Fruit fly (Drosophila melanogaster) whole organism, pupa: ENCODE data around the gene CG43102.

Experiments used
- CG10348 ChIP-seq: fragments of 200-800 bp; sonication (Bioruptor generic); IDR thresholded peaks from 2 replicates; pipeline ENCODE4 v1.3.6; 2022; ENCODE audit warnings: missing biosample characterization, missing genetic modification characterization
- CG13204 ChIP-seq: fragments of 200-800 bp; sonication (Bioruptor generic); optimal IDR thresholded peaks from 2 replicates; lab custom pipeline; 2018; ENCODE audit warnings: missing biosample characterization, mild to moderate bottlenecking, missing genetic modification characterization, moderate library complexity
- CG15710 ChIP-seq: fragments of 200-800 bp; sonication (Bioruptor generic); optimal IDR thresholded peaks from 2 replicates; lab custom pipeline; 2018; ENCODE audit warnings: missing biosample characterization, mild to moderate bottlenecking, missing genetic modification characterization, moderate library complexity
- CG32121 ChIP-seq: fragments of 200-800 bp; sonication (Bioruptor generic); IDR thresholded peaks from 2 replicates; pipeline ENCODE4 v1.3.6; 2022; ENCODE audit warnings: missing biosample characterization, missing genetic modification characterization
- CG34367 ChIP-seq: fragments of 200-800 bp; sonication (Bioruptor generic); optimal IDR thresholded peaks from 2 replicates; lab custom pipeline; 2018; ENCODE audit warnings: missing biosample characterization, mild to moderate bottlenecking, missing genetic modification characterization
- CG4496 ChIP-seq: fragments of 200-800 bp; sonication (Bioruptor generic); IDR thresholded peaks from 3 replicates; pipeline ENCODE4 v1.3.6; 2022; ENCODE audit warnings: missing biosample characterization, missing genetic modification characterization
- CG8159 ChIP-seq: fragments of 200-800 bp; sonication (Bioruptor generic); optimal IDR thresholded peaks from 3 replicates; lab custom pipeline; 2018; ENCODE audit warnings: missing biosample characterization, mild to moderate bottlenecking, missing genetic modification characterization, moderate library complexity
- CG8301 ChIP-seq: fragments of 200-800 bp; sonication (Bioruptor generic); optimal IDR thresholded peaks from 2 replicates; lab custom pipeline; 2018; ENCODE audit warnings: missing biosample characterization, mild to moderate bottlenecking, missing genetic modification characterization
- D1 ChIP-seq: fragments of 200-800 bp; sonication (Bioruptor generic); optimal IDR thresholded peaks from 2 replicates; lab custom pipeline; 2018; ENCODE audit warnings: missing biosample characterization, mild to moderate bottlenecking, missing genetic modification characterization, moderate library complexity
- EcR ChIP-seq: fragments of 200-800 bp; sonication (Bioruptor generic); optimal IDR thresholded peaks from 3 replicates; lab custom pipeline; 2019; ENCODE audit warnings: missing biosample characterization, missing genetic modification characterization, mild to moderate bottlenecking, moderate library complexity, missing genetic modification reagents
- Pif1B ChIP-seq: fragments of 200-800 bp; sonication (Bioruptor generic); optimal IDR thresholded peaks from 3 replicates; lab custom pipeline; 2016; ENCODE audit warnings: missing biosample characterization, missing genetic modification characterization
- fd96Ca ChIP-seq: fragments of 200-800 bp; sonication (Bioruptor generic); IDR thresholded peaks from 3 replicates; pipeline ENCODE4 v1.3.6; 2022; ENCODE audit warnings: missing biosample characterization, missing genetic modification characterization
- gl ChIP-seq: fragments of 200-800 bp; sonication (Bioruptor generic); optimal IDR thresholded peaks from 2 replicates; lab custom pipeline; 2018; ENCODE audit warnings: missing biosample characterization, mild to moderate bottlenecking, missing genetic modification characterization

DNA sequence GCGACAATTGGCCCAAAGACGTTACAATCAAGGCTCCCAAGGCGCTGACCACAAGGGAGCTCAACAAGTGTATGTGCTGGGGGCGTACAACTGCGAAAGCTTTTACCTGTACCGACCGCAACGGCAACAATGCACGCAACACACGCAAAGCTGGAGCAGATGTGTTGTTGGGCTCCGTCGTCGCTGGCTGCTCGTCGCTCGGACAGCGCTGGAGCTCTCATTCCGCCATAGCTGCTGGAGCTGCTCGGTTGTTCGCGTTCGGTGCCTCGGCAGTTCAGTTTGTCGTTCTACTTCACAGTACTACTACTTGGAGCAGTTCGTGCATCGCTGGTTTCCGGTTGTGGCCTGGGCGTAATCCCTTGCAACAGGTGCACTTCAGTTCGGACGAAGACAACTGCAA, 68.7 kb downstream of the CG43102 start, which contains the start of gene Lgr1:
- TF ChIP-seq CG32121 (no peak), CG13204 (GFP tag; lab: Kevin White, UChicago) (no peak), Pif1B (GFP tag; lab: Kevin White, UChicago) (no peak), gl (tag; lab: Kevin White, UChicago) (no peak), EcR (no peak), fd96Ca (no peak), CG8159 (no peak), CG34367 (tag; lab: Kevin White, UChicago) (no peak), CG4496 (GFP tag; lab: Robert Waterston, UW) (peak; percentile 66), CG8301 (tag; lab: Kevin White, UChicago) (no peak), CG10348 (no peak), D1 (tag; lab: Kevin White, UChicago) (no peak), CG15710 (tag; lab: Kevin White, UChicago) (no peak)
